Worm (Caenorhabditis elegans): ENCODE results near the gene fipr-2.

ce11 chrV:12326638-12327037, 38.5 kb upstream of the fipr-2 start:
- TF ChIP-seq him-1 (tag; optimal IDR thresholded peaks at IDR 0.05): no peak
- TF ChIP-seq dao-5 (tag; optimal IDR thresholded peaks at IDR 0.05): no peak
